Worm (Caenorhabditis elegans) whole organism, L2 larva: ENCODE data around the gene C50A2.3.

Experiments
- elt-3 ChIP-seq: sonication (generic microtip); optimal IDR thresholded peaks from 2 replicates; lab custom pipeline; 2017; ENCODE audit warnings: missing biosample characterization, missing genetic modification characterization
- nhr-12 ChIP-seq: fragments of 150-350 bp; optimal IDR thresholded peaks from 2 replicates; lab custom pipeline; 2014; ENCODE audit warnings: missing biosample characterization, missing genetic modification characterization
- nhr-237 ChIP-seq: fragments of 150-350 bp; optimal IDR thresholded peaks from 2 replicates; lab custom pipeline; 2014; ENCODE audit warnings: missing biosample characterization, missing genetic modification characterization
- nhr-25 ChIP-seq: fragments of 150-350 bp; sonication (generic microtip); optimal IDR thresholded peaks from 3 replicates; lab custom pipeline; 2014; ENCODE audit warnings: missing biosample characterization, missing genetic modification characterization

- TF ChIP-seq elt-3 (no peak), nhr-237 (no peak), nhr-12 (tag; lab: Kevin White, UChicago) (no peak), nhr-25 (tag; lab: Kevin White, UChicago) (no peak)
Observed at ce11 chrIV:1136658-1137057, 21.2 kb downstream of the C50A2.3 start, which contains the start of gene C44B12.6.
